Fruit fly (Drosophila melanogaster) whole organism, prepupa: Measurements from ENCODE around the gene SK.

Source experiments
- Blimp-1 ChIP-seq: fragments of 200-800 bp; sonication (Bioruptor generic); optimal IDR thresholded peaks from 3 replicates; lab custom pipeline; 2017; ENCODE audit warnings: missing biosample characterization, missing genetic modification characterization, mild to moderate bottlenecking, moderate library complexity, missing genetic modification reagents
- CG10631 ChIP-seq: fragments of 200-800 bp; sonication (Bioruptor generic); optimal IDR thresholded peaks from 2 replicates; lab custom pipeline; 2016; ENCODE audit warnings: missing biosample characterization, missing genetic modification characterization
- CG10669 ChIP-seq: fragments of 200-800 bp; sonication (Bioruptor generic); optimal IDR thresholded peaks from 3 replicates; lab custom pipeline; 2018; ENCODE audit warnings: missing biosample characterization, mild to moderate bottlenecking, missing genetic modification characterization, moderate library complexity
- CG11294 ChIP-seq: fragments of 200-800 bp; sonication (Bioruptor generic); IDR thresholded peaks from 2 replicates; pipeline ENCODE4 v1.3.6; 2022; ENCODE audit warnings: missing biosample characterization, missing genetic modification characterization
- CG15336 ChIP-seq: fragments of 200-800 bp; sonication (Bioruptor generic); IDR thresholded peaks from 2 replicates; pipeline ENCODE4 v1.3.6; 2022; ENCODE audit warnings: missing biosample characterization, missing genetic modification characterization
- CG1621 ChIP-seq: fragments of 200-800 bp; sonication (Bioruptor generic); optimal IDR thresholded peaks from 3 replicates; lab custom pipeline; 2018; ENCODE audit warnings: missing biosample characterization, mild to moderate bottlenecking, missing genetic modification characterization
- CG16779 ChIP-seq: fragments of 200-800 bp; sonication (Bioruptor generic); optimal IDR thresholded peaks from 3 replicates; lab custom pipeline; 2017; ENCODE audit warnings: missing biosample characterization, mild to moderate bottlenecking, missing genetic modification characterization
- CG32006 ChIP-seq: fragments of 200-800 bp; sonication (Bioruptor generic); optimal IDR thresholded peaks from 3 replicates; lab custom pipeline; 2017; ENCODE audit warnings: missing biosample characterization, mild to moderate bottlenecking, missing genetic modification characterization
- CG34406 ChIP-seq: fragments of 200-800 bp; sonication (Bioruptor generic); optimal IDR thresholded peaks from 3 replicates; lab custom pipeline; 2016; ENCODE audit warnings: missing biosample characterization, missing genetic modification characterization
- CG3919 ChIP-seq: fragments of 200-800 bp; sonication (Bioruptor generic); optimal IDR thresholded peaks from 3 replicates; lab custom pipeline; 2016; ENCODE audit warnings: missing biosample characterization, missing genetic modification characterization
- CG6163 ChIP-seq: fragments of 200-800 bp; sonication (Bioruptor generic); IDR thresholded peaks from 3 replicates; pipeline ENCODE4 v1.3.6; 2022; ENCODE audit warnings: missing biosample characterization, missing genetic modification characterization
- CG6276 ChIP-seq: fragments of 200-800 bp; sonication (Bioruptor generic); optimal IDR thresholded peaks from 2 replicates; lab custom pipeline; 2017; ENCODE audit warnings: missing biosample characterization, mild to moderate bottlenecking, missing genetic modification characterization
- CG7368 ChIP-seq: fragments of 200-800 bp; sonication (Bioruptor generic); optimal IDR thresholded peaks from 3 replicates; lab custom pipeline; 2016; ENCODE audit warnings: missing biosample characterization, missing genetic modification characterization
- CG8119 ChIP-seq: fragments of 200-800 bp; sonication (Bioruptor generic); IDR thresholded peaks from 3 replicates; pipeline ENCODE4 v1.3.6; 2022; ENCODE audit warnings: missing biosample characterization, missing genetic modification characterization
- CG8319 ChIP-seq: fragments of 200-800 bp; sonication (Bioruptor generic); optimal IDR thresholded peaks from 3 replicates; lab custom pipeline; 2016; ENCODE audit warnings: missing biosample characterization, missing genetic modification characterization
- CG8632 ChIP-seq: fragments of 200-800 bp; sonication (Bioruptor generic); optimal IDR thresholded peaks from 3 replicates; lab custom pipeline; 2016; ENCODE audit warnings: missing biosample characterization, missing genetic modification characterization
- CG9139 ChIP-seq: fragments of 200-800 bp; sonication (Bioruptor generic); optimal IDR thresholded peaks from 3 replicates; lab custom pipeline; 2017; ENCODE audit warnings: missing biosample characterization, mild to moderate bottlenecking, missing genetic modification characterization
- Eip75B ChIP-seq: fragments of 200-800 bp; sonication (Bioruptor generic); optimal IDR thresholded peaks from 3 replicates; lab custom pipeline; 2016; ENCODE audit warnings: missing biosample characterization, missing genetic modification characterization
- Eip78C ChIP-seq: fragments of 200-800 bp; sonication (Bioruptor generic); peaks from one replicate; lab custom pipeline; 2016; ENCODE audit warnings: missing biosample characterization, missing genetic modification characterization
- Eip93F ChIP-seq: fragments of 200-800 bp; sonication (Bioruptor generic); optimal IDR thresholded peaks from 2 replicates; lab custom pipeline; 2016; ENCODE audit warnings: missing biosample characterization, mild to moderate bottlenecking, missing genetic modification characterization
- Ets21C ChIP-seq: fragments of 200-800 bp; sonication (Bioruptor generic); optimal IDR thresholded peaks from 3 replicates; lab custom pipeline; 2016; ENCODE audit warnings: missing biosample characterization, missing genetic modification characterization
- Ets96B ChIP-seq: fragments of 200-800 bp; optimal IDR thresholded peaks from 2 replicates; lab custom pipeline; 2019; ENCODE audit warnings: missing biosample characterization, mild to moderate bottlenecking, missing genetic modification characterization, moderate library complexity
- Gug ChIP-seq: fragments of 200-800 bp; sonication (Bioruptor generic); IDR thresholded peaks from 2 replicates; pipeline ENCODE4 v1.3.6; 2022; ENCODE audit warnings: missing biosample characterization, missing genetic modification characterization
- Hr38 ChIP-seq: sonication (Bioruptor generic); optimal IDR thresholded peaks from 2 replicates; lab custom pipeline; 2016; ENCODE audit warnings: missing biosample characterization, missing genetic modification characterization
- Hr39 ChIP-seq: fragments of 200-800 bp; sonication (Bioruptor generic); optimal IDR thresholded peaks from 2 replicates; lab custom pipeline; 2016; ENCODE audit warnings: missing biosample characterization, missing genetic modification characterization
- Hr4 ChIP-seq: fragments of 200-800 bp; sonication (Bioruptor generic); optimal IDR thresholded peaks from 3 replicates; lab custom pipeline; 2016; ENCODE audit warnings: missing biosample characterization, missing genetic modification characterization
- Lpt ChIP-seq: fragments of 200-800 bp; sonication (Bioruptor generic); optimal IDR thresholded peaks from 3 replicates; lab custom pipeline; 2016; ENCODE audit warnings: missing biosample characterization, missing genetic modification characterization
- Met ChIP-seq: fragments of 200-800 bp; sonication (Bioruptor generic); optimal IDR thresholded peaks from 3 replicates; lab custom pipeline; 2016; ENCODE audit warnings: missing biosample characterization, missing genetic modification characterization
- Sox102F ChIP-seq: fragments of 200-800 bp; sonication (Bioruptor generic); optimal IDR thresholded peaks from 2 replicates; lab custom pipeline; 2016; ENCODE audit warnings: missing biosample characterization, mild to moderate bottlenecking, missing genetic modification characterization
- Sox15 ChIP-seq: fragments of 200-800 bp; sonication (Bioruptor generic); optimal IDR thresholded peaks from 3 replicates; lab custom pipeline; 2016; ENCODE audit warnings: missing biosample characterization, missing genetic modification characterization
- achi ChIP-seq: fragments of 200-800 bp; sonication (Bioruptor generic); optimal IDR thresholded peaks from 3 replicates; lab custom pipeline; 2016; ENCODE audit warnings: missing biosample characterization, missing genetic modification characterization
- acj6 ChIP-seq: fragments of 200-800 bp; sonication (Bioruptor generic); optimal IDR thresholded peaks from 3 replicates; lab custom pipeline; 2016; ENCODE audit warnings: missing biosample characterization, missing genetic modification characterization
- cyc ChIP-seq: fragments of 200-800 bp; sonication (Bioruptor generic); optimal IDR thresholded peaks from 3 replicates; lab custom pipeline; 2016; ENCODE audit warnings: missing biosample characterization, missing genetic modification characterization
- dac ChIP-seq: fragments of 200-800 bp; sonication (Bioruptor generic); optimal IDR thresholded peaks from 2 replicates; lab custom pipeline; 2017; ENCODE audit warnings: missing biosample characterization, mild to moderate bottlenecking, missing genetic modification characterization
- dsx ChIP-seq: fragments of 200-800 bp; optimal IDR thresholded peaks from 3 replicates; lab custom pipeline; 2019; ENCODE audit warnings: missing biosample characterization, mild to moderate bottlenecking, missing genetic modification characterization, moderate library complexity; ENCODE audit not compliant: poor library complexity, severe bottlenecking
- eg ChIP-seq: fragments of 200-800 bp; sonication (Bioruptor generic); IDR thresholded peaks from 3 replicates; pipeline ENCODE4 v1.3.6; 2022; ENCODE audit warnings: missing biosample characterization, missing genetic modification characterization
- esn ChIP-seq: fragments of 200-800 bp; sonication (Bioruptor generic); optimal IDR thresholded peaks from 2 replicates; lab custom pipeline; 2016; ENCODE audit warnings: missing biosample characterization, mild to moderate bottlenecking, missing genetic modification characterization, moderate library complexity
- fd59A ChIP-seq: fragments of 200-800 bp; sonication (Bioruptor generic); optimal IDR thresholded peaks from 2 replicates; lab custom pipeline; 2017; ENCODE audit warnings: missing biosample characterization, mild to moderate bottlenecking, missing genetic modification characterization, missing genetic modification reagents
- fd85E ChIP-seq: fragments of 200-800 bp; sonication (Bioruptor generic); optimal IDR thresholded peaks from 3 replicates; lab custom pipeline; 2016; ENCODE audit warnings: missing biosample characterization, missing genetic modification characterization
- net ChIP-seq: fragments of 200-800 bp; sonication (Bioruptor generic); optimal IDR thresholded peaks from 3 replicates; lab custom pipeline; 2016; ENCODE audit warnings: missing biosample characterization, missing genetic modification characterization
- pdm3 ChIP-seq: fragments of 200-800 bp; sonication (Bioruptor generic); optimal IDR thresholded peaks from 3 replicates; lab custom pipeline; 2016; ENCODE audit warnings: missing biosample characterization, missing genetic modification characterization
- salr ChIP-seq, 2 experiments: fragments of 200-800 bp; sonication (Bioruptor generic); optimal IDR thresholded peaks; 3 replicates each; lab custom pipeline; 2016 to 2018; ENCODE audit warnings: missing biosample characterization in 2 of 2, missing genetic modification characterization in 2 of 2, mild to moderate bottlenecking in 1 of 2
- spab ChIP-seq: fragments of 200-800 bp; sonication (Bioruptor generic); optimal IDR thresholded peaks from 2 replicates; lab custom pipeline; 2017; ENCODE audit warnings: missing biosample characterization, mild to moderate bottlenecking, missing genetic modification characterization, missing genetic modification reagents
- ss ChIP-seq, 2 experiments: fragments of 200-800 bp; sonication (Bioruptor generic); optimal IDR thresholded peaks; 2 replicates in 1 of 2; 3 replicates in 1 of 2; lab custom pipeline; 2017 to 2018; ENCODE audit warnings: mild to moderate bottlenecking in 2 of 2, missing biosample characterization in 2 of 2, missing genetic modification characterization in 2 of 2, moderate library complexity in 1 of 2
- svp ChIP-seq: fragments of 200-800 bp; sonication (Bioruptor generic); peaks from one replicate; lab custom pipeline; 2016; ENCODE audit warnings: missing biosample characterization, missing genetic modification characterization
- topi ChIP-seq: fragments of 200-800 bp; sonication (Bioruptor generic); optimal IDR thresholded peaks from 3 replicates; lab custom pipeline; 2016; ENCODE audit warnings: missing biosample characterization, missing genetic modification characterization
- vri ChIP-seq: fragments of 200-800 bp; sonication (Bioruptor generic); optimal IDR thresholded peaks from 3 replicates; lab custom pipeline; 2016; ENCODE audit warnings: missing biosample characterization, mild to moderate bottlenecking, missing genetic modification characterization

The SK gene

dm6 chrX:5329266-5329898 is 10.7 kb upstream of the SK start, which contains the start of the genes CG3309 and XRCC1 (continued):
- TF ChIP-seq topi (GFP tag; lab: Kevin White, UChicago) = peak; percentile 52
- peak; percentile 33 for TF ChIP-seq pdm3 (GFP tag; lab: Kevin White, UChicago)
- peak; percentile 85 for TF ChIP-seq Eip78C (GFP tag; lab: Kevin White, UChicago)
- TF ChIP-seq Ets96B (tag; lab: Kevin White, UChicago) = peak; percentile 43
- TF ChIP-seq Eip75B = peak; percentile 11
- peak; percentile 34 for TF ChIP-seq Hr4 (GFP tag; lab: Kevin White, UChicago)
- TF ChIP-seq esn (GFP tag; lab: Kevin White, UChicago) = peak; percentile 61
- TF ChIP-seq CG8319 (GFP tag; lab: Kevin White, UChicago) = no peak
- TF ChIP-seq salr (GFP tag; optimal IDR thresholded peaks at IDR 0.05; lab: Kevin White, UChicago) = peak in 1 of 2 experiments; percentile 11

- TF ChIP-seq Blimp-1 = no peak
- no peak for TF ChIP-seq salr (GFP tag; optimal IDR thresholded peaks at IDR 0.05; lab: Kevin White, UChicago)
- no peak for TF ChIP-seq pdm3 (GFP tag; lab: Kevin White, UChicago)
- no peak for TF ChIP-seq svp
- TF ChIP-seq spab = no peak
- TF ChIP-seq CG8632 (GFP tag; lab: Kevin White, UChicago) = no peak
- no peak for TF ChIP-seq CG15336 (GFP tag; lab: Robert Waterston, UW)
- TF ChIP-seq CG9139 (GFP tag; lab: Kevin White, UChicago) = no peak
- no peak for TF ChIP-seq dsx (GFP tag; lab: Kevin White, UChicago)
- peak; percentile 78 for TF ChIP-seq Eip78C (GFP tag; lab: Kevin White, UChicago)
- no peak for TF ChIP-seq ss (GFP tag; optimal IDR thresholded peaks at IDR 0.05; lab: Kevin White, UChicago)
- TF ChIP-seq net (GFP tag; lab: Kevin White, UChicago) = peak; percentile 2
- TF ChIP-seq acj6 (GFP tag; lab: Kevin White, UChicago) = peak; percentile 24
- no peak for TF ChIP-seq CG6163
- peak; percentile 24 for TF ChIP-seq achi
- TF ChIP-seq Lpt (GFP tag; lab: Kevin White, UChicago) = no peak
- TF ChIP-seq CG34406 (GFP tag; lab: Kevin White, UChicago) = no peak
- no peak for TF ChIP-seq dac (GFP tag; lab: Kevin White, UChicago)
- peak; percentile 24 for TF ChIP-seq topi (GFP tag; lab: Kevin White, UChicago)
- no peak for TF ChIP-seq Gug (GFP tag; lab: Robert Waterston, UW)
- TF ChIP-seq Hr38 (GFP tag; lab: Kevin White, UChicago) = no peak
- TF ChIP-seq CG8119 (GFP tag; lab: Robert Waterston, UW) = no peak
- no peak for TF ChIP-seq CG10669 (GFP tag; lab: Kevin White, UChicago)
- TF ChIP-seq Met (GFP tag; lab: Kevin White, UChicago) = peak; percentile 20
- peak; percentile 52 for TF ChIP-seq CG10631 (GFP tag; lab: Kevin White, UChicago)
- TF ChIP-seq CG8319 (GFP tag; lab: Kevin White, UChicago) = no peak
- TF ChIP-seq eg = 0 out of 3 replicates have a peak, but pooled peaks have one; percentile 18
- no peak for TF ChIP-seq Ets21C (GFP tag; lab: Kevin White, UChicago)
- no peak for TF ChIP-seq vri (GFP tag; lab: Kevin White, UChicago)
- TF ChIP-seq fd59A (GFP tag; lab: Kevin White, UChicago) = no peak
- TF ChIP-seq Eip75B = no peak
- TF ChIP-seq Sox102F (GFP tag; lab: Kevin White, UChicago) = peak; percentile 30
- TF ChIP-seq CG1621 = no peak
- TF ChIP-seq Eip93F (GFP tag; lab: Kevin White, UChicago) = no peak
- TF ChIP-seq CG11294 (GFP tag; lab: Robert Waterston, UW) = no peak
- no peak for TF ChIP-seq CG7368
- TF ChIP-seq CG3919 = peak; percentile 47
- peak; percentile 27 for TF ChIP-seq cyc
- no peak for TF ChIP-seq CG6276
- TF ChIP-seq CG16779 (tag; lab: Kevin White, UChicago) = no peak
- no peak for TF ChIP-seq CG32006 (GFP tag; lab: Kevin White, UChicago)
- TF ChIP-seq Hr39 = peak; percentile 23
- TF ChIP-seq fd85E (GFP tag; lab: Kevin White, UChicago) = no peak
- no peak for TF ChIP-seq Sox15 (GFP tag; lab: Kevin White, UChicago)
- TF ChIP-seq Ets96B (tag; lab: Kevin White, UChicago) = no peak
Measured at dm6 chrX:5332259-5332862, 7.7 kb upstream of the SK start, which contains the start of gene CanB. Gene CanB (plus strand): TSS chrX:5332499.
